Worm (Caenorhabditis elegans) whole organism, L3 larva: ENCODE data around the gene serp-1.1.

Experiments
- R02D3.7 ChIP-seq: fragments of 150-350 bp; optimal IDR thresholded peaks from 2 replicates; lab custom pipeline; 2014; ENCODE audit warnings: missing biosample characterization, missing genetic modification characterization
- ZK546.5 ChIP-seq: sonication (generic microtip); optimal IDR thresholded peaks from 2 replicates; lab custom pipeline; 2017; ENCODE audit warnings: missing biosample characterization, missing genetic modification characterization
- aly-2 ChIP-seq: fragments of 150-350 bp; optimal IDR thresholded peaks from 2 replicates; lab custom pipeline; 2014; ENCODE audit warnings: missing biosample characterization, missing genetic modification characterization
- ama-1 ChIP-seq: fragments of 150-350 bp; optimal IDR thresholded peaks from 2 replicates; lab custom pipeline; 2018
- ceh-16 ChIP-seq: sonication (generic microtip); optimal IDR thresholded peaks from 2 replicates; lab custom pipeline; 2017; ENCODE audit warnings: missing biosample characterization, missing genetic modification characterization
- ceh-28 ChIP-seq: fragments of 150-350 bp; optimal IDR thresholded peaks from 2 replicates; lab custom pipeline; 2014; ENCODE audit warnings: missing biosample characterization, missing genetic modification reagents, missing genetic modification characterization
- ceh-82 ChIP-seq: fragments of 150-350 bp; optimal IDR thresholded peaks from 2 replicates; lab custom pipeline; 2014; ENCODE audit warnings: missing biosample characterization, missing genetic modification characterization
- ceh-9 ChIP-seq: sonication (generic microtip); optimal IDR thresholded peaks from 2 replicates; lab custom pipeline; 2018; ENCODE audit warnings: missing biosample characterization, missing genetic modification characterization
- daf-12 ChIP-seq: fragments of 150-350 bp; optimal IDR thresholded peaks from 2 replicates; lab custom pipeline; 2014; ENCODE audit warnings: missing biosample characterization, missing genetic modification reagents, missing genetic modification characterization
- egl-27 ChIP-seq: sonication (generic microtip); optimal IDR thresholded peaks from 4 replicates; lab custom pipeline; 2017; ENCODE audit warnings: missing biosample characterization, missing genetic modification reagents, missing genetic modification characterization
- egl-5 ChIP-seq: fragments of 150-350 bp; optimal IDR thresholded peaks from 2 replicates; lab custom pipeline; 2017; ENCODE audit warnings: missing biosample characterization, missing genetic modification reagents, missing genetic modification characterization, inconsistent platforms
- elt-1 ChIP-seq: fragments of 150-350 bp; optimal IDR thresholded peaks from 2 replicates; lab custom pipeline; 2014; ENCODE audit warnings: missing biosample characterization, missing genetic modification characterization
- elt-2 ChIP-seq: sonication (generic microtip); optimal IDR thresholded peaks from 2 replicates; lab custom pipeline; 2016; ENCODE audit warnings: missing genetic modification reagents, mild to moderate bottlenecking, missing genetic modification characterization, missing compliant biosample characterization
- elt-3 ChIP-seq, 3 experiments: fragments of 150-350 bp in 1 of 3; sonication (generic microtip) in 2 of 3; optimal IDR thresholded peaks; 2 replicates in 2 of 3; 4 replicates in 1 of 3; lab custom pipeline; 2014 to 2017; ENCODE audit warnings: missing biosample characterization in 3 of 3, missing genetic modification characterization in 3 of 3
- eor-1 ChIP-seq, 2 experiments: fragments of 150-350 bp; optimal IDR thresholded peaks; 2 replicates each; lab custom pipeline; 2014 to 2018; ENCODE audit warnings: missing biosample characterization in 2 of 2, missing genetic modification characterization in 2 of 2
- fkh-10 ChIP-seq: sonication (generic microtip); optimal IDR thresholded peaks from 2 replicates; lab custom pipeline; 2017; ENCODE audit warnings: missing biosample characterization, missing genetic modification reagents, missing genetic modification characterization
- fkh-2 ChIP-seq: fragments of 150-350 bp; optimal IDR thresholded peaks from 2 replicates; lab custom pipeline; 2014; ENCODE audit warnings: missing biosample characterization, missing genetic modification reagents, missing genetic modification characterization
- fos-1 ChIP-seq: fragments of 150-350 bp; optimal IDR thresholded peaks from 2 replicates; lab custom pipeline; 2014; ENCODE audit warnings: missing biosample characterization, missing genetic modification characterization
- hmg-11 ChIP-seq: sonication (generic microtip); optimal IDR thresholded peaks from 2 replicates; lab custom pipeline; 2016; ENCODE audit warnings: missing genetic modification characterization, missing compliant biosample characterization
- jun-1 ChIP-seq: fragments of 150-350 bp; optimal IDR thresholded peaks from 2 replicates; lab custom pipeline; 2014; ENCODE audit warnings: missing biosample characterization, missing genetic modification reagents, missing genetic modification characterization
- lin-15B ChIP-seq: fragments of 150-350 bp; optimal IDR thresholded peaks from 2 replicates; lab custom pipeline; 2014; ENCODE audit warnings: missing biosample characterization, missing genetic modification characterization
- lin-39 ChIP-seq: fragments of 150-350 bp; optimal IDR thresholded peaks from 2 replicates; lab custom pipeline; 2018; ENCODE audit warnings: missing biosample characterization, missing genetic modification reagents, missing genetic modification characterization
- lsy-12 ChIP-seq: sonication (generic microtip); optimal IDR thresholded peaks from 2 replicates; lab custom pipeline; 2016; ENCODE audit warnings: mild to moderate bottlenecking, missing genetic modification characterization, missing compliant biosample characterization
- mdl-1 ChIP-seq: fragments of 150-350 bp; optimal IDR thresholded peaks from 2 replicates; lab custom pipeline; 2014; ENCODE audit warnings: missing biosample characterization, missing genetic modification characterization
- mml-1 ChIP-seq: fragments of 150-350 bp; sonication (generic microtip); optimal IDR thresholded peaks from 3 replicates; lab custom pipeline; 2014; ENCODE audit warnings: missing biosample characterization, missing genetic modification characterization
- nfya-1 ChIP-seq: sonication (generic microtip); optimal IDR thresholded peaks from 2 replicates; lab custom pipeline; 2017; ENCODE audit warnings: missing genetic modification characterization, mild to moderate bottlenecking, missing compliant biosample characterization, antibody characterized with exemption, moderate library complexity; ENCODE audit not compliant: insufficient read depth
- nhr-11 ChIP-seq: fragments of 150-350 bp; optimal IDR thresholded peaks from 2 replicates; lab custom pipeline; 2014; ENCODE audit warnings: missing biosample characterization, missing genetic modification characterization
- nhr-12 ChIP-seq: fragments of 150-350 bp; optimal IDR thresholded peaks from 2 replicates; lab custom pipeline; 2014; ENCODE audit warnings: missing biosample characterization, missing genetic modification characterization
- nhr-23 ChIP-seq: fragments of 150-350 bp; optimal IDR thresholded peaks from 2 replicates; lab custom pipeline; 2014; ENCODE audit warnings: missing biosample characterization, missing genetic modification reagents, missing genetic modification characterization
- nhr-237 ChIP-seq: fragments of 150-350 bp; optimal IDR thresholded peaks from 2 replicates; lab custom pipeline; 2014; ENCODE audit warnings: missing biosample characterization, missing genetic modification characterization
- nhr-25 ChIP-seq: sonication (generic microtip); optimal IDR thresholded peaks from 2 replicates; lab custom pipeline; 2017; ENCODE audit warnings: missing biosample characterization, missing genetic modification characterization
- nhr-28 ChIP-seq: fragments of 150-350 bp; optimal IDR thresholded peaks from 2 replicates; lab custom pipeline; 2014; ENCODE audit warnings: missing biosample characterization, missing genetic modification characterization
- nhr-43 ChIP-seq: sonication (generic microtip); optimal IDR thresholded peaks from 2 replicates; lab custom pipeline; 2016; ENCODE audit warnings: mild to moderate bottlenecking, missing genetic modification characterization, missing compliant biosample characterization; ENCODE audit not compliant: poor library complexity, severe bottlenecking
- nhr-67 ChIP-seq: fragments of 150-350 bp; optimal IDR thresholded peaks from 2 replicates; lab custom pipeline; 2014; ENCODE audit warnings: missing biosample characterization, missing genetic modification characterization
- nhr-76 ChIP-seq: fragments of 150-350 bp; sonication (generic microtip); optimal IDR thresholded peaks from 5 replicates; lab custom pipeline; 2014; ENCODE audit warnings: missing biosample characterization, missing genetic modification characterization
- nhr-77 ChIP-seq: fragments of 150-350 bp; optimal IDR thresholded peaks from 2 replicates; lab custom pipeline; 2014; ENCODE audit warnings: missing biosample characterization, missing genetic modification characterization
- pha-4 ChIP-seq: fragments of 150-350 bp; optimal IDR thresholded peaks from 2 replicates; lab custom pipeline; 2014; ENCODE audit warnings: missing biosample characterization, missing genetic modification reagents, missing genetic modification characterization
- pqm-1 ChIP-seq: fragments of 150-350 bp; optimal IDR thresholded peaks from 2 replicates; lab custom pipeline; 2017; ENCODE audit warnings: missing biosample characterization, missing genetic modification characterization, inconsistent platforms
- sea-2 ChIP-seq: fragments of 150-350 bp; sonication (generic microtip); optimal IDR thresholded peaks from 4 replicates; lab custom pipeline; 2014; ENCODE audit warnings: missing biosample characterization, missing genetic modification reagents, missing genetic modification characterization
- skn-1 ChIP-seq: fragments of 150-350 bp; optimal IDR thresholded peaks from 2 replicates; lab custom pipeline; 2014; ENCODE audit warnings: missing biosample characterization, missing genetic modification characterization
- snpc-4 ChIP-seq: fragments of 150-350 bp; optimal IDR thresholded peaks from 2 replicates; lab custom pipeline; 2014; ENCODE audit warnings: missing biosample characterization, missing genetic modification characterization
- tbx-2 ChIP-seq: sonication (generic microtip); optimal IDR thresholded peaks from 2 replicates; lab custom pipeline; 2016; ENCODE audit warnings: mild to moderate bottlenecking, missing genetic modification characterization, missing compliant biosample characterization
- unc-39 ChIP-seq: sonication (generic microtip); optimal IDR thresholded peaks from 4 replicates; lab custom pipeline; 2017; ENCODE audit warnings: missing biosample characterization, missing genetic modification characterization
- unc-62 ChIP-seq: fragments of 150-350 bp; sonication (generic microtip); optimal IDR thresholded peaks from 4 replicates; lab custom pipeline; 2014; ENCODE audit warnings: missing biosample characterization, missing genetic modification reagents, missing genetic modification characterization
- zag-1 ChIP-seq: fragments of 150-350 bp; optimal IDR thresholded peaks from 2 replicates; lab custom pipeline; 2014; ENCODE audit warnings: missing biosample characterization, missing genetic modification characterization
- ztf-11 ChIP-seq: fragments of 150-350 bp; optimal IDR thresholded peaks from 2 replicates; lab custom pipeline; 2014; ENCODE audit warnings: missing biosample characterization, missing genetic modification characterization
- ztf-4 ChIP-seq: fragments of 150-350 bp; optimal IDR thresholded peaks from 2 replicates; lab custom pipeline; 2014; ENCODE audit warnings: missing biosample characterization, missing genetic modification characterization

serp-1.1 gene

DNA sequence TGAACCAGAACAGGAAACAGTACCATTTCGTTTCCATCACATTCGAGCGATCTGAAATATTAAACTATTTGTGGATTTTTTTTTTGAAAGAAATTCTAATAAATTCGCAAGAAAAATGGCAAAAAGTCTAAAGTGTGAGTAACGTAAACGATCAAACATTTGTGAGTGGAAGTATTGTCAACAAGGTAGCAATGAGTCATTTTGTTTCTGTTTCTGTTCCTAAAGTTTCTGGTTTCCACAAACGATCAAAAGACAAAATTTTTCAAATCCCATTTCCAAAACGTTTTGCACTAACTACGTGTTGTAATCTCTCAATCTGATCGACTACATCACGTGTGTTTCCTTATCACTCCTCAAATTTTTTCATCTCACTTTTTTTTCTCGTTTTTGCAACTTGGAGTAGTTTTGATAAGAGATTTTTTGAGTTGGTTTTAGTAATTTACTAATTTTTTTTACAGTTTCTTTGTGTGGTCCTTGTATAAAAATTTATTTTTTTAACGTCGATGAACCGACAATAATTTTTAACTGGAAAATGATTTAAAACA, 6.2 kb downstream of the serp-1.1 start, which contains the start of gene F59F4.3:
F59F4.3 (minus strand) TSS at position 51 of the 545 bp plus-strand sequence.
- no peak for TF ChIP-seq lin-15B
- TF ChIP-seq elt-2 (tag; lab: Kevin White, UChicago), result peak; percentile 61
- TF ChIP-seq pha-4 (tag; lab: Kevin White, UChicago), result peak; percentile 29

DNA sequence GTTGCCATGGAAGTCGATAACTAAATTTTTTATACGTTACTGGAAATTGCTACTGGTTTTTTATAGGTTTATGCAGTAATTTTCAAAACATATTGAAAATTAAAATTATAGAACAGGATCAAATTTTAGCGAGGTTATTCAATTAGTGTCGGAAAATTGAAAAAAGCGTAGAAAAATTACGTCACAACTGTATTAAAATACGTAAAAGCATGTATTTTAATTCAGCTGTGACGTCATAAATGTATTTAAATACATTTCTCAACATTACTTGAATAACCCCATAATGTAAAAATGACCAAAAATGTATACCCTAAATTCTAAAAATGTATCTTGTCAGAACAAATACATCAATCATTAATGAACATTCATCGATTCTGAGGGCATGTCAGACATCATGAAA, 7.5 kb downstream of the serp-1.1 start:
- TF ChIP-seq nhr-67 (no peak), nhr-12 (tag; lab: Kevin White, UChicago) (no peak), nhr-28 (tag; lab: Kevin White, UChicago) (no peak), nhr-25 (no peak), nhr-43 (tag; lab: Kevin White, UChicago) (no peak), ztf-11 (no peak), elt-2 (tag; lab: Kevin White, UChicago) (no peak), ceh-82 (tag; lab: Kevin White, UChicago) (no peak), sea-2 (GFP tag; lab: Kevin White, UChicago) (no peak), tbx-2 (tag; lab: Kevin White, UChicago) (no peak), hmg-11 (tag; lab: Kevin White, UChicago) (no peak), aly-2 (tag; lab: Kevin White, UChicago) (no peak)

DNA sequence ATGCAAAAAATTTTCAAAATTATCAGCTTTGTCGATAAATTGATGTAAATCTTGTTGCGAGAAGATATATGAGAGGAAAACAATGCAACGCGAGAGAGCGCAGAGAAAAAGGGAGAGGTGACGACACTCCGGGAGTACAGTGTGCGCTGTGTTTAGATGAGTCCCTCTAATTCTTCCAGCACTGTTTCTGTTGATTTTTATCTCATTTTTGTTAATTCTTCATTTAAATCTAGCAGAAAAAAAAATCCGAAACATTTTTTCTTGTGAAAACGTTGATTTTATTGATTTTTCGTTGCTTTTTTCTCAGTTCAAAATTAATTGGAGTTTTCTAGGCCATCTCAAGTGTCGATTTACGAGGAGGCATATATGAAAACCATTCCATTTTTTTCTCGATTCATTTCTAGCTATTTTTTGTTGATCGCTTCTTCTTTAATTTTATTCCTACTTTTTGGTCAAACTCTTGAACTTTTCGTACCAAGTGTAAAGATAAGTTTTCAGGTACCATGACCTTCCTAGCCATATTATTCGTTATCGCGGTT, 8.1 kb downstream of the serp-1.1 start, which contains the start of gene acl-1:
acl-1 (plus strand) TSS at position 489 of the 539 bp plus-strand sequence.
- TF ChIP-seq nhr-12 (tag; lab: Kevin White, UChicago) (no peak), nhr-43 (tag; lab: Kevin White, UChicago) (peak; percentile 93), daf-12 (tag; lab: Kevin White, UChicago) (no peak), nhr-28 (tag; lab: Kevin White, UChicago) (no peak), ceh-9 (tag; lab: Kevin White, UChicago) (no peak), egl-27 (tag; lab: Kevin White, UChicago) (no peak), ztf-4 (tag; lab: Kevin White, UChicago) (no peak), lin-15B (peak; percentile 82), nhr-23 (tag; lab: Kevin White, UChicago) (peak; percentile 47), pqm-1 (tag; lab: Kevin White, UChicago) (no peak), ztf-11 (no peak), mdl-1 (tag; lab: Kevin White, UChicago) (peak; percentile 8), tbx-2 (tag; lab: Kevin White, UChicago) (peak; percentile 43), unc-62 (GFP tag; lab: Kevin White, UChicago) (no peak), ceh-82 (tag; lab: Kevin White, UChicago) (no peak), eor-1 (tag; optimal IDR thresholded peaks at IDR 0.05; lab: Kevin White, UChicago) (no peak), ceh-16 (tag; lab: Kevin White, UChicago) (no peak), lsy-12 (tag; lab: Kevin White, UChicago) (peak; percentile 96), nhr-67 (no peak), pha-4 (tag; lab: Kevin White, UChicago) (peak; percentile 80), snpc-4 (peak; percentile 62), elt-1 (tag; lab: Kevin White, UChicago) (no peak), ama-1 (lab: Kevin White, UChicago) (no peak), aly-2 (tag; lab: Kevin White, UChicago) (no peak), skn-1 (tag; lab: Kevin White, UChicago) (no peak), elt-2 (tag; lab: Kevin White, UChicago) (peak; percentile 34), hmg-11 (tag; lab: Kevin White, UChicago) (peak; percentile 97), zag-1 (tag; lab: Kevin White, UChicago) (peak; percentile 2), nhr-237 (tag; lab: Kevin White, UChicago) (no peak), nhr-76 (tag; lab: Kevin White, UChicago) (no peak), nhr-11 (tag; lab: Kevin White, UChicago) (no peak), elt-3 (tag; optimal IDR thresholded peaks at IDR 0.05; lab: Kevin White, UChicago) (no peak), jun-1 (tag; lab: Kevin White, UChicago) (peak; percentile 4), mml-1 (tag; lab: Kevin White, UChicago) (no peak), R02D3.7 (peak; percentile 97), unc-39 (tag; lab: Kevin White, UChicago) (no peak), ZK546.5 (tag; lab: Kevin White, UChicago) (no peak), nhr-25 (peak; percentile 22), egl-5 (tag; lab: Kevin White, UChicago) (no peak), ceh-28 (tag; lab: Kevin White, UChicago) (peak; percentile 48), nhr-77 (tag; lab: Kevin White, UChicago) (no peak), lin-39 (tag; lab: Kevin White, UChicago) (peak; percentile 25), nfya-1 (peak; percentile 57), sea-2 (GFP tag; lab: Kevin White, UChicago) (no peak), fos-1 (tag; lab: Kevin White, UChicago) (peak; percentile 9), fkh-2 (tag; lab: Kevin White, UChicago) (no peak), fkh-10 (GFP tag; lab: Kevin White, UChicago) (peak; percentile 79)
